Worm (Caenorhabditis elegans): ENCODE data around the gene grsp-3.

The grsp-3 gene

DNA sequence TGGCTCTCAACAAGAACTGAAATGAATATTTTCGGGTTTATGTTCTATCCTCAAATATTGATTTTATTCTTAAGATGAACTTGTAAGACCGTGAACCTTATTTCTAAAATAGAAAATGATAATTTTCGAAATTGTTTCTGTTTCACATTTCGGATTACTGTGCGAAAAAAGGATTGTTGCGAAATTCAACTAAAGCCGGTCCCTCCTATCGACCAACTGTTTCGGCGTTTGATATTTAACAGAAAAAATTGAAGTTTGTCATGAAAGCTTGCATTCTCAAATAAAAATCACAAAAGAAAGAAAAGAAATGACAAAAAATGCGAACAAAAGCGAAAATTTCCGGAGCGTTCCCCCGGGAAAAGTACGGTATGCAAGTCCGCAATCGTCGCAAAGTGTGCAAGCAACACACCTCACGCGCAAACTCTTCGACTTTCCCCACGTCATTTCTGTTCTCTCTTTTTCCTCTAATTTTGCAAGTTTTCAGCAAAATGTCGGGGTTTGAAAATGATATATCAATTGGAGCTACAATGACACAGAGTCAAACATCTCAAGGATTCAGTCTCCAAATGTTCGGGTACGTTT lies 17.4 kb upstream of the grsp-3 start, which contains the start of gene C34D4.4:
Gene C34D4.4, plus strand, starts transcription at position 342 of the 582 bp plus-strand sequence.
- no peak for TF ChIP-seq unc-62 (GFP tag; optimal IDR thresholded peaks at IDR 0.05)

DNA sequence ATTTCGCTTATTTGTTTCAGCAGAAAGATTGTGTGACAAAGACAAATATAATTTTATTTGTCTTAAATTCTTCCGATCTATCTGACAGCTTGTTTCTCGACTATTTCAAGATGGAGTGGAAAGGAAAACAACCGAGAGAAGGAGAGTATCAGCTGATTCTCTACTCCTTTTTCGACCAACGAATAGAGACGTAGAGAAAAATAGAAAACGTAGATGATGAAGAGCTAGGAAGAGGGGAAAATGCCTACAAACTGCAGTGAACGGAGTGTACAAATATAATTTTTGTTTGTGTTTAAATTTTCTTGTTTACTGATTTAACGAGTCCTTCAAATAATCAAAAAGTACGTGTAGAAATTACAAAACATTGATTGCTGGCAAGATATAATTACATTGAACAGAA lies 16.0 kb upstream of the grsp-3 start:
- TF ChIP-seq unc-62 (GFP tag; optimal IDR thresholded peaks at IDR 0.05): no peak

DNA sequence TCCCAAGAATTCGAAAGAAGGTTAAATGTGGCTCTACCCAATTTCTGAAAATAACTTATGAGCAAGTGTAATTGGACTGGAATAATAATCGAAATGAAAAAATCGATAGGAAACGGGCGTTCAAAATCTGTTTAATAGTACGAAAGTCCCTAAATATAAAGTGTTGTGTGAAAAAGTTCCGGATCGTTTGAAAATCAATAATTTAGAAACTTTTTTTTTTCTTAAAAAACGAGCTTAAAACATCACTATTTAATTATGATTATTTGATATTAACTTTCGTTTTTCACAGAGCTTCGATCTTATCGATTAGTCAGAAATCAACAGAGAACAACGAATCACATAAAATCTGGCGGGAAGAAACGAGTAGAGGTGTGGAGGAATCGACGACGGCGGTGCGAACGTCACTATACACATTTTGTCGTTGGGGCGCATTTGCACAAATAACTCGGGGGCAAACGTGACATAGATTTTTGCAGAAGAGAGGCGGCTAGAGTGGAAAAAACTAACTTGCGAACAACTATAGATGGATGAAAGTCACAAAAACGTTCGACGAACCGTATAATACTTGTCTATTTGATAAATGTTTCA lies 13.0 kb upstream of the grsp-3 start, which contains the start of gene hecd-1:
Gene hecd-1, minus strand, starts transcription at position 51 of the 588 bp plus-strand sequence.
- TF ChIP-seq unc-62 (GFP tag; optimal IDR thresholded peaks at IDR 0.05): no peak

DNA sequence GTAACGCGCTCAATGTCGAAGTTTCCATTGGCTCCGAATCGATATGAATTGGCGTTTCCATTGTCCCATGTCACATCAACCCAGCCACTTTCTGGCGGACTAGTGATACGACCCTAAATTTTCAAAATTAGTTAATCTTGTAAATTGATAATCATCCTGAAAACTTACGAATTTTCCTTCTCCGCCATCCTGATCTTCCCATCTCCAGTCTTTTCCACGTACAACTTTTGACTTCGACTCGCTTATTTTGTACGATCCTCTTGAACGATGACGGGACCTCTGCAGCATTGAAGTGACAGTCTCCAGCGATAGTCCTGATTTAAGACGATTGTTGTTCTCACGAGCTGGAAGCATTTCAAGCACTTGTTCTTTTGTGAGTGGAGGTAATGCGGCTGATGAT lies 7.4 kb upstream of the grsp-3 start:
- TF ChIP-seq unc-62 (GFP tag; optimal IDR thresholded peaks at IDR 0.05): no peak

DNA sequence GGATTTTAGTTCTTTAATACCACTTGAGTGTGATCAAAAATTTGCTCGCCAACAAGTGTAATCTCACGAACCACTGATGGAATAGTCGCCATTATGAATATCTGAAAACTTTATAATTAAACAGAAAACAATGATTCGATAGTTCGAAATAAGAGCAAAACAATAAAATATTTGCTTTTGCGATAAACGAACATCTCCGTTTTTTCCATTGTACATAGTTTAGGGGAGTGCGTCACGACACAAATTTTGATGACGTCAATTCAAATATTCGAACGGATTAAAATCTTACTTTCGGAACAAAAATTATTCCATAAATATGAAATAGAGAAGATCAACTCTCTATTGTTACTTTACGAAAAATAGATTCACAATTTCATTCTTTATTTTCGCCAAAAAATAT lies 2.3 kb upstream of the grsp-3 start, which contains the start of gene mutd-1:
Gene mutd-1, minus strand, starts transcription at position 101 of the 400 bp plus-strand sequence.
- no peak for TF ChIP-seq unc-62 (GFP tag; optimal IDR thresholded peaks at IDR 0.05)

DNA sequence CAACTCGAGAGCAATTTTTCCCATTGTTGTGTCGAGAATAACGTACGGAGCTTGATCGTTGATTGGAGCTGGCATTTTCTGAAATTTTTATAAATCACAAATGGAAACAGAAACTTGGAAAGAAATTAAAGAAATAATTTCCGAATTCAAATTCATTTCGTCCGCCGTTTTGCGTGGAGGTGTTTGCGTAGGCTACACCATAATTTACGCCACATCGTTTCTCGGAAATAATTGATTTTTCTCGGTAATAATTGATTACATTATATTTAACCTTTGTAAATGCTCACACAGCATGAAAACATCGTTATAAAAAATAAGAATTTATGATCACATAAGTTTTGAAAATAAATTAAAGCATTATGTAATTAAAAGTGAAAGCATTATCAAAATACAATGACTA lies 1.4 kb upstream of the grsp-3 start, which contains the start of gene cyn-12:
Gene cyn-12, minus strand, starts transcription at position 78 of the 400 bp plus-strand sequence.
- TF ChIP-seq unc-62 (GFP tag; optimal IDR thresholded peaks at IDR 0.05): no peak

DNA sequence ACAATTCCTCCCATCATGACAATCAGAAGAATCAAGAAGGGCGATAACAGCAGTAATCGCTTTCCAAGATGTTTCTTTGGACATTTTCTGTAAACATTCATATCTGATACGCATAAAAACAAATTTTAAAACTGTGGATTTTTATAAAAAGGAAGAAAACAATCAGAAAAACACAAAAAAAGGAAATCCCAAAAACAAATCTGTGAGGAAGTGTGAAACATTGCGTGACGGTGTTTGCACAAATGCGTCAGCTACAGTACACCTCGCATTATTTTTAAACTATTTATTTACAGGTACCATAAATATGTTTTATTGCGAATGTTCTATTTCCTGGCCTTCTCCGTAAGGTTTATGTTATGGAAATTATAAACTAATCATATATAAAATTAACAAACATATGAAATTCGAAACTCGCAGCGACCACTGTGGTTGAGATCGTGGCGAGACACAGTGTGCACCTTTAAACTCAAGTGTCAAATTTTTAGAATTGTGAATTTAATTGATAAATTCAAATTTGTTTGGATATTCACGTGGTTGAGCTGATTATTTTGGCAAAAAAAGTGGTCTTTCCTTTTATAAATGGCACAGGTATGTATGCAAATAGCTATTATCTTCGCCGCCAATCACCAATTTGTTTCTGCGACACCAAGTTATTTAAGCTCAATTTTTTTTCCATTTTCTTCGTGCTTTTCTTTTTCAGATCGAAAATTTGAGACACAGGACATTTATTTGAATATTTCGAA lies 10.2 kb downstream of the grsp-3 start, which contains the start of the genes C34D4.10 and str-48:
Gene C34D4.10, minus strand, starts transcription at position 101 of the 743 bp plus-strand sequence.
Gene str-48, plus strand, starts transcription at position 693 of the 743 bp plus-strand sequence.
- no peak for TF ChIP-seq unc-62 (GFP tag; optimal IDR thresholded peaks at IDR 0.05)

DNA sequence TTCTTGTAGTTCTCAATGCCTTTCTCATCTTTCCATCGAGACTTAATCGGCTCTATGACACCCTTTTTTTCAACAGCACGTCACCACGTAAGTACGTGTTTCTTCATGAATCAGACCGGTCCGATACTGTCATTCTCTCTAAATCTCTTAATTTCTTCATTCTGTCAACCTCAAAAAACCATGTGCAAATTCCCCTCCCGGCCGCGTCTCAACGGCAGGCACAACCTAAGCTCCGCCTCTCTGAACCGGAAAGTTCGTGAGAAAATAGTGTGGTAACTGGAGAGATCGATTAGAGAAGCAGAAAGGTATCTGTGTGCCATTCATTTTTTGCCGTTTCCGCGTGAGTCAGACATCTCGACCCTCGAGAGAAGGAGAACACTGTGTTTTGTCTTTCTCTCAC lies 17.1 kb downstream of the grsp-3 start, which contains the start of gene nas-8:
Gene nas-8, plus strand, starts transcription at position 301 of the 400 bp plus-strand sequence.
- no peak for TF ChIP-seq unc-62 (GFP tag; optimal IDR thresholded peaks at IDR 0.05)

DNA sequence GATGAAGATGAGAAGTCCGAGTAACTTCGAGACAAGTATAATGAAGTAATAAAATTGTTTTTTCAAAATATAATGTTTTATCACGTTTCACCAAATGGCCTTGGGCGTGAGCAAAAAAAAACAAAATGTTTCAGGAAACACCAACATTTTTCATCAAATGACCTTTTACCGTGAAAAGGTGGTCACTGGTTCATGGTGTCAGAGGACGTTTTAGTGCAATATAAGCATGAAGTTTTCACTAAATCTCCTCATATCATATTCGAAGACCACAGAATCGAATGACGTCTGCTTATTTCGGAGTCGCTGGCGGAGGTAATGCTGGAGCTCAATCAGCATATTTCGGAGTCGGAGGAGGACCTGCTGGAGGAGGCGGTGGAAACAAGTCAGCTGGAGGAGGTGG lies 20.4 kb downstream of the grsp-3 start, which contains the start of the genes ZC477.7 and ssq-3:
Gene ZC477.7, minus strand, starts transcription at position 101 of the 400 bp plus-strand sequence.
Gene ssq-3, plus strand, starts transcription at position 251 of the 400 bp plus-strand sequence.
- TF ChIP-seq unc-62 (GFP tag; optimal IDR thresholded peaks at IDR 0.05): no peak

DNA sequence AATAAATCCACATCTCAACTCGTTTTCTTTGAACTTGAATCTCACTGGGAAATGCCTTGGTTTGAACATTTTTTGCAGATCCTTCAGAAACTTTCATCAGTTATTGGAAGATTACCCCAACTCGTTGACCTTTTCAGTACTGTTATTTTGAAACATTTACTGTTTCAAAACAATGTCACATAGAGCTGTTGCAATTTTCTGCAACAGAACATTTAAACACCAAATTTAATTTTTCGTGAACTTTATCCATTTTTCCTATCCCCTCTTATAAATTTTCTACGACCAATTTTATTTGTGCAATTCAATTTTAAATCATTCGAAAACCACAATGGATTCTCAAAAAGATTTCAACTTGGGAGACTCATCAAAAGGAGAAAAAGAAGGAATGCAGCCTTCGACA lies 23.8 kb downstream of the grsp-3 start, which contains the start of gene ZC477.2:
Gene ZC477.2, plus strand, starts transcription at position 301 of the 400 bp plus-strand sequence.
- no peak for TF ChIP-seq unc-62 (GFP tag; optimal IDR thresholded peaks at IDR 0.05)

DNA sequence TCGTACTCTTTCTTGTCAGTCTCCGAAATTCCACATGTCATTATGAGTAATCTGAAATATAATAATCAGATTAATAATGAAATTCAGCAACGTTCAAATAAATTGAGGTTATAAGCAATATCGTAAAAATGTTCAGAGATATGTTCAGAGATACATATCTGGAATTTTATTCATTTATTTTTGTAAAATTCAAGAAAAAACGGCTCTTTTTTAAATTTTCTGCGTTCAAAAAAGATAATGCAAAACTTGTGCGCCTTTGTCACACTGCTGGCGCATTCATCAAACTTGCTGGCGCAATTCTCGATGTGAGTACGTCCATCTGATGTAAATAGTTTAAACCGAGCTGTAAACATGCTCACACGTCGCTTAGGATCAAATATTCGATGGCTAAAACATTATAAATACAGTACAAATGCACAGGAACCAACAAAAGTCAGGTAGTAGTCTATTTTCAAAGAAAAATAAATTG lies 28.5 kb downstream of the grsp-3 start, which contains the start of the genes rde-8 and ZC477.3:
Gene rde-8, minus strand, starts transcription at position 51 of the 469 bp plus-strand sequence.
Gene ZC477.3, plus strand, starts transcription at position 282 of the 469 bp plus-strand sequence.
- TF ChIP-seq unc-62 (GFP tag; optimal IDR thresholded peaks at IDR 0.05): no peak

DNA sequence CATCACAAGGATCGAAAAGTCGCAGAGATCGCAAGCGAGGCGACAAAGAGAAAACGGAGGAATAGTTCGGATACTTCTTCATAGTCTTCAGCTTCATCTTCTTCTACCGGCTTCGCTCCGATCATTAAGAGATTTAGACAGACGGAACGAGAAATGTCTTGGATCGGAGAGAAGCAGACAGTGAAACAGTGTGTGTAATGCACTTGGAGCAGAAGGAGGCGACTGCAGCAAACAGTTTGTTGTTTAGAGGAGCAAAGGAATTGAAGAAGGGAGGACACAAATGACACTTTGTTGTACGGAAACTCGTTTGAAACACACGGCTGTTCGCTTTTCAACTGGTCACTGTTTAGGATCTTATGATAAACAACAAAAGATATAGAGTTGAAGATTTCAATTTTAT lies 32.4 kb downstream of the grsp-3 start:
- no peak for TF ChIP-seq unc-62 (GFP tag; optimal IDR thresholded peaks at IDR 0.05)

DNA sequence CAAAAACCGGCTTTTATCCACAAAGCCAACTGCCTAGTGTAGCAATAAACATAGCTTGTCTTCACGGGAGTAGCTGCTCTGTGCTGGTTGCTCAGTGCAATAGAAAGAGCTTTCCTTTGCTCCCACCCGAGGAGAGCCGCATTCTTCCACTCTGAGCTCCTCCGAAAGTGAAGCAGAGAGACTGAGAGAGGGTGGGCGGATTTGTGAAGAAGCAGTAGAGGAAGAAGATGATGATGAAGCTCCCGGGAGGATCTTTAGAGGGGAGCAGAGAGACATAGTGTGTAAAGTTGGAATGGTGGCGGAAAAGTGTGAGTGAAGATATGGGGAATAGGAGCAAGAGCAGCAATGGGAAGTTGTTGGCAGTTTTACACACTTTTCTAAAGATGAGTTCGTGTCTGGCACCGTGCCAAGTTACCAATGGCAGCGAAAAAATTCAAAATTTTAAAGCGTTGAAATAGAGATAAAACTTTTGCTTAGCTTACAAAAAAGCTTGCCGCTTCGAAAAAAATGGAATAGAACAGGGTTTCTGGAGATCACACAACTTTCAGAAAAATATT lies 33.1 kb downstream of the grsp-3 start, which contains the start of gene ZC477.4:
Gene ZC477.4, minus strand, starts transcription at position 276 of the 557 bp plus-strand sequence.
- TF ChIP-seq unc-62 (GFP tag; optimal IDR thresholded peaks at IDR 0.05): no peak

DNA sequence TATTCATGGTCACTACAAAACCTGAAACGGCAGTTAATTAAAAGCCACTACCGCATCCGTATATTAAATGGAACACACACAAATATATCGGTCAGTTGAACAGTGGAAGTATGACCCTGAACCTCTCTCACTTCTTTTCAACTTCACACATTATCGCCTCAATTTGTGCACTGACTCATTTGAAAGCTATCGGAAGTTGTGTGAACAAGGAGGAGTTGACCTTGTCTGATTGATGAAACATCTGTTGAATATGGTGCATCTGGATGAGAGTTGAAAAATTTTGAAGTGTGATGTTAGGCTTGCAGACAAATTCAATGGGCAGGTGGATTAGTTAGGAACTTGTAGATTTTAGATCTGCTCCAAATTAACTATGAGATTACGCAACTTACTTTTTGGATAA lies 34.3 kb downstream of the grsp-3 start:
- no peak for TF ChIP-seq unc-62 (GFP tag; optimal IDR thresholded peaks at IDR 0.05)

DNA sequence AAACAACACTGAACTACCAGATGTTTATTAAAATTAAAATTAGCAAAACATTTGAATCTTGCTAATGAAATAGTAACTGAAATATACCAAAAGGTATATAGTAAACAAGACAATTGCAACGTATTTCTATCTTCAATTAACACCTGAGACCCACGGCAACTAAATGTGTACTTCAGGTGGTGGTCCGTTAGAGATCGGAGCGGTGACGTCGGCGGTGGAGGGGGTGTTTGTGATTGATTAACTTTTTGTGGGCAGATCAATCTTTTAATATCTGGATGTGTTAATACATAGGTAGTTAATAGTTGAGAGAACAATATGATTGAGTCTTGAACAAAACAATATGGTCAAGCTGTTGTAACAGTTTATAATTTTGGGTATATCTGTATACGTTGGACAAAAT lies 35.6 kb downstream of the grsp-3 start:
- no peak for TF ChIP-seq unc-62 (GFP tag; optimal IDR thresholded peaks at IDR 0.05)

Measured in whole organism, dauer.